Worm (Caenorhabditis elegans): ENCODE data around the gene Y50D7A.13.

DNA sequence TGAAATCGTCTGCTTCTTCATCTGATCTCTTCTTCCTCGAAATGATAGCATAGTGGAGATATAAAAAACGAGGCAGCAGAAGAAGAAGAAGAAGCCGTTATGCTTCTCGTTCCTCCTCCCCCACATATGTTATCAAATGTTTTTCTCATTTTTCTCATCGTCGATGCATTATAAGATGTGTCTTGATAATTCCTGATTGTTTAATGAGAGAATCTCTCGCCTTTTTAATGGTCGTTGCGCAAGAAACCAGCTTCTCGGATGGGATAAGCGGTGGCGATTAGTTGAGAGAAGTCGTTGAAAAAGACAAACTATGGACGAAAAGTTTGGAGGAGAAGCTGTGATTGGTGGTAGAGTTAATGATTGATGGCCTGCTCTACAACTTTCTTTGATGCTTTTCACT is at the start of gene Y50D7A.13:
- TF ChIP-seq mec-3 (tag; optimal IDR thresholded peaks at IDR 0.05; ENCODE audit: borderline replicate concordance) (no peak), hlh-15 (tag; optimal IDR thresholded peaks at IDR 0.05) (no peak), pqm-1 (tag; optimal IDR thresholded peaks at IDR 0.05) (no peak), dmd-4 (tag; optimal IDR thresholded peaks at IDR 0.05; ENCODE audit: borderline replicate concordance) (no peak), ceh-9 (tag; optimal IDR thresholded peaks at IDR 0.05) (no peak), odd-2 (tag; optimal IDR thresholded peaks at IDR 0.05) (no peak), hlh-8 (tag; optimal IDR thresholded peaks at IDR 0.05) (no peak)

Data from whole organism, late embryonic.